Worm (Caenorhabditis elegans): Measurements from ENCODE around the gene eef-1B.1.
A peak's percentile ranks its signal among the peaks of the same experiment; 100 is the strongest.
"Not testable (repeated sequence)": the region's sequence is repeated elsewhere in the genome, so short reads cannot be mapped to it uniquely, and the experiment has no call there.

The eef-1B.1 gene

ce11 chrIII:7972061-7972460 is 1.1 kb downstream of the eef-1B.1 start, which contains the start of gene F54H12.5:
Gene F54H12.5 (minus strand): TSS chrIII:7972161.
- TF ChIP-seq K09A11.1 (tag; optimal IDR thresholded peaks at IDR 0.05; ENCODE audit: insufficient read depth) (no peak), fkh-10 (GFP tag; optimal IDR thresholded peaks at IDR 0.05) (no peak), eyg-1 (tag; optimal IDR thresholded peaks at IDR 0.05) (no peak), C08G9.2 (tag; optimal IDR thresholded peaks at IDR 0.05) (no peak), ceh-18 (tag; optimal IDR thresholded peaks at IDR 0.05) (no peak), pha-2 (tag; optimal IDR thresholded peaks at IDR 0.05) (no peak), ttx-3 (tag; optimal IDR thresholded peaks at IDR 0.05) (no peak)

DNA sequence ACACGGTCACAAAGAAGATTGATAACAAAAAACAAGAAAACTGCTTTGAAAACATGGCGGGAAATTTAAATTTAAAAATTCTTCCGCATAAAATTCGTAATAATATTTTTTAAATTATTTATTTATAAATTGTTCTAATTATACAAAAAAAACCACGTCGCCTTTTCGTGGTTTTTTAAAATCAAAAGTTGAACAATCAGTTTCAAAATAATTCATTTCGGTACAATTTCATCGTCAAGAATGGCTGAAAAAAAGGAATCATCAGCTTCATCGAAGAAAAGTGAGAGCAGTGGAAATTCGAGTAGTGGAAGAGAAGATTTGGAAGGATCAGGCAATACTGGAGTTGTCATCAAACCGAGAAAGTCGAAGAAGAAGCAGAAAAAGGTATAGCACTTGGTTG is 4.1 kb downstream of the eef-1B.1 start, which contains the start of the genes F54H12.8 and F54H12.7:
Gene F54H12.8, minus strand, starts transcription at position 101 of the 400 bp plus-strand sequence.
Gene F54H12.7, plus strand, starts transcription at position 229 of the 400 bp plus-strand sequence.
- no peak for TF ChIP-seq nhr-11 (tag; optimal IDR thresholded peaks at IDR 0.05)
- TF ChIP-seq ahr-1 (tag; optimal IDR thresholded peaks at IDR 0.05) = no peak
- no peak for TF ChIP-seq ttx-3 (tag; optimal IDR thresholded peaks at IDR 0.05)
- no peak for TF ChIP-seq Y22D7AL.16 (tag; optimal IDR thresholded peaks at IDR 0.05)
- no peak for TF ChIP-seq tbx-7 (tag; optimal IDR thresholded peaks at IDR 0.05)
- no peak for TF ChIP-seq lim-6 (tag; optimal IDR thresholded peaks at IDR 0.05)
- no peak for TF ChIP-seq madf-2 (tag; optimal IDR thresholded peaks at IDR 0.05)
- TF ChIP-seq pat-9 (tag; optimal IDR thresholded peaks at IDR 0.05) = no peak
- no peak for TF ChIP-seq ets-4 (tag; optimal IDR thresholded peaks at IDR 0.05)
- no peak for TF ChIP-seq odd-2 (tag; optimal IDR thresholded peaks at IDR 0.05)
- TF ChIP-seq hlh-6 (tag; optimal IDR thresholded peaks at IDR 0.05) = no peak
- no peak for TF ChIP-seq ceh-19 (GFP tag; optimal IDR thresholded peaks at IDR 0.05)

DNA sequence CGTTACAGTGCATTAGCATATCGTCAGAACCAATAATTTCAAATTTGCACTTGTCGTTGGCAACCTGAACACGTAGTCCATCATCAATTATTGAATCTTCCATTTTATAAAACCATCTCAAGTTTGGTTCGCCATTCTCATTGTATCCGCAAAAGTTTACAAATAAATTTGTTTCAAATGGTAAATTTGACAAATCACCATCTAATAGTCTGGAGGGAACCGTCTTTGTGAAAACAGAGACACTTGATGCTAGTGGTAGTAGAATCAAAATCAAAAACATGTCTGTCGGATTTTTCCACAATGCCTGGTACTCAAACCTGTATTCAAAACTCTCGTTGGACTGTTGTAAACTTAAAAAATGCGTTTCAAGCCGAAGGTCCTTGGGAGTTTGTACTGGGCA is 8.9 kb downstream of the eef-1B.1 start, which contains the start of gene F54H12.2:
Gene F54H12.2, plus strand, starts transcription at position 301 of the 400 bp plus-strand sequence.
- not testable (repeated sequence) for TF ChIP-seq hlh-13 (GFP tag; optimal IDR thresholded peaks at IDR 0.05); dmd-4 (tag; optimal IDR thresholded peaks at IDR 0.05; ENCODE audit: borderline replicate concordance); unc-55 (GFP tag; optimal IDR thresholded peaks at IDR 0.05)

DNA sequence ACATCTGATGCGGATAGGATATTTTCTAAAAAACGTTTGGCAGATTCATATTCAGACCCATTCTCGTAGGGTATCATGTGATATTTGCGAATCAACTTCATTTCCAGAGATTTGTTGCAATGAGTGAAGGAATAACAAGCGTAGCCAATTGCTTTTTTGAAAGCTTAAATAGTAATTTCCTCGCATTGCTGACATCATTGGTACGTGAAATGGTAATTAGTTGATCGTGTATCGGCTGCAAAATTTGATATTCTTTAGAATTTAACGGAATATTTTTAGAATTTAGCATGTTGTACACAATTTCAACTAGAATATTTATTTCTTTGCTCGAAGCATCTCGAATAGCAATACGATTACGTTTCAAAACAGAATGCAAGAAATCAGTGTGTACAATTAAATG is 10.5 kb downstream of the eef-1B.1 start, which contains the start of gene F54H12.4:
Gene F54H12.4, minus strand, starts transcription at position 101 of the 400 bp plus-strand sequence.
- TF ChIP-seq ceh-48 (tag; optimal IDR thresholded peaks at IDR 0.05); lim-6 (tag; optimal IDR thresholded peaks at IDR 0.05); ceh-6 (GFP tag; optimal IDR thresholded peaks at IDR 0.05): not testable (repeated sequence)

DNA sequence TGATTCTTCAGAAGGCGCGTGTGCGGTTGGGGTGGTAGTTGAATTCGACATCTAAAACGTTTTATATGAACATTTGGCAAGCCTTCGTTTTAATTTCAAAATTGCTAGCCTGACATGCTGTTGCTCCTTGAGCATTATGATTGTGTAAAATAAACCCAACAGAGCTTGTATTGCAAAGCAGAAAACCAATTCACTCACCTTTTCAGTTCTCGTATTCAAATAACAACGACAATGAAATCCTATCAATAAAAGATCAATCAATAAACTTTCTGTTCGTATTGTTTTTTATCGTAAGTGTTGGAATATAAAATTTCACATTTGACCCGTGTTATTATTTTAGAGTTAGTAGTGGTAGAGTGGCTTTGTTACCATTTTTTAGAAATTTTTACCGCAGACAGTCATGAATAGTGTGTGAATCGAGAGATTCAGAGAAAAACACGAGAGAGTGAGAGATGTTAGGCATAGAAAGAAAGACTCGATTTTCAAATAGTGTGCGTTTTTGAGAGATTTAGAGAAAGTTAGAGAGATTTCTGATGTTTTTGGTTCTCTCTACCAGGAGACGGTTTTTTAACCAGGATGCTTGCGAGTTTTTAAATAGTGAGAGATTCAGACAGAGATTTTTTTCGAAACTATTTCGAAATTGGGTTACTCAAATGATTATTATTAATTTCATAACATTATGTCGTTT is 14.1 kb downstream of the eef-1B.1 start, which contains the start of gene F54H12.10:
Gene F54H12.10, minus strand, starts transcription at position 51 of the 688 bp plus-strand sequence.
- TF ChIP-seq sdc-2, tbx-2, zip-5 (tag; optimal IDR thresholded peaks at IDR 0.05): not testable (repeated sequence)

- TF ChIP-seq ztf-16 (tag; optimal IDR thresholded peaks at IDR 0.05) = no peak
- TF ChIP-seq fkh-10 (GFP tag; optimal IDR thresholded peaks at IDR 0.05) = no peak
- no peak for TF ChIP-seq hlh-6 (tag; optimal IDR thresholded peaks at IDR 0.05)
- TF ChIP-seq sox-4 (tag; optimal IDR thresholded peaks at IDR 0.05) = no peak
- TF ChIP-seq nfya-1 (tag; optimal IDR thresholded peaks at IDR 0.05) = peak; percentile 38
- no peak for TF ChIP-seq T23F11.4 (GFP tag; optimal IDR thresholded peaks at IDR 0.05)
These were observed 15.1 kb downstream of the eef-1B.1 start, which contains the start of gene C29E4.11 for ce11 chrIII:7958085-7958484. Gene C29E4.11 (minus strand): TSS chrIII:7958114.

All from whole organism, late embryonic.